Worm (Caenorhabditis elegans): ENCODE results near the gene asna-1.

asna-1 gene

ce11 chrIII:8866983-8867842 is 27.7 kb upstream of the asna-1 start (continued):
- TF ChIP-seq lir-1 (GFP tag; conservative IDR thresholded peaks at IDR 0.05) (no peak), nhr-120 (GFP tag; IDR thresholded peaks at IDR 0.05) (no peak), nhr-80 (tag; optimal IDR thresholded peaks at IDR 0.05) (peak; percentile 44), ceh-27 (GFP tag; optimal IDR thresholded peaks at IDR 0.05) (no peak), ztf-25 (GFP tag; IDR thresholded peaks at IDR 0.05) (no peak), pha-4 (tag; optimal IDR thresholded peaks at IDR 0.05) (no peak), tbp1 (GFP tag; optimal IDR thresholded peaks at IDR 0.05) (no peak), snpc-3.4 (tag; optimal IDR thresholded peaks at IDR 0.05) (no peak), nfya-1 (tag; optimal IDR thresholded peaks at IDR 0.05; ENCODE audit: borderline replicate concordance, insufficient read depth) (no peak)

- TF ChIP-seq zfh-2 (GFP tag; conservative IDR thresholded peaks at IDR 0.05) = no peak
- TF ChIP-seq F10E7.11 (tag; optimal IDR thresholded peaks at IDR 0.05) = no peak
- peak; percentile 75 for TF ChIP-seq zim-3 (tag; optimal IDR thresholded peaks at IDR 0.05)
- TF ChIP-seq snpc-4 (GFP tag; optimal IDR thresholded peaks at IDR 0.05) = no peak
- TF ChIP-seq snpc-4 (tag; optimal IDR thresholded peaks at IDR 0.05) = peak in 1 of 4 experiments; percentile 15
- peak; percentile 12 for TF ChIP-seq F23B12.7 (tag; optimal IDR thresholded peaks at IDR 0.05; ENCODE audit: insufficient read depth)
- TF ChIP-seq aptf-2 (GFP tag; conservative IDR thresholded peaks at IDR 0.05) = 0 out of 2 replicates have a peak, but pooled peaks have one; percentile 46
- peak; percentile 39 for TF ChIP-seq attf-5 (GFP tag; optimal IDR thresholded peaks at IDR 0.05)
- peak in 1 of 2 experiments; percentile 21 for TF ChIP-seq let-607 (tag; optimal IDR thresholded peaks at IDR 0.05)
- TF ChIP-seq lin-40 (tag; optimal IDR thresholded peaks at IDR 0.05) = peak; percentile 40
- peak; percentile 90 for TF ChIP-seq nhr-80 (tag; optimal IDR thresholded peaks at IDR 0.05)
- peak; percentile 46 for TF ChIP-seq tbp1 (GFP tag; optimal IDR thresholded peaks at IDR 0.05)
- TF ChIP-seq attf-3 (GFP tag; conservative IDR thresholded peaks at IDR 0.05) = no peak
- peak; percentile 96 for TF ChIP-seq cebp-1 (GFP tag; IDR thresholded peaks at IDR 0.05)
- peak; percentile 97 for TF ChIP-seq cebp-1 (tag; optimal IDR thresholded peaks at IDR 0.05)
- no peak for TF ChIP-seq snpc-1.3 (tag; optimal IDR thresholded peaks at IDR 0.05; ENCODE audit: insufficient read depth)
- TF ChIP-seq Y56A3A.18 (GFP tag; IDR thresholded peaks at IDR 0.05) = peak; percentile 56; the same call in 1 of the 2 replicates
- TF ChIP-seq lag-1 (GFP tag; IDR thresholded peaks at IDR 0.05) = no peak
- TF ChIP-seq mxl-1 (tag; optimal IDR thresholded peaks at IDR 0.05) = no peak
- TF ChIP-seq unc-62 (GFP tag; optimal IDR thresholded peaks at IDR 0.05) = peak; percentile 31
Observed at ce11 chrIII:8867922-8868655, 26.8 kb upstream of the asna-1 start.

ce11 chrIII:8869663-8870062 is 25.2 kb upstream of the asna-1 start:
- TF ChIP-seq snpc-3.4 (tag; optimal IDR thresholded peaks at IDR 0.05) (no peak), C17E4.6 (GFP tag; IDR thresholded peaks at IDR 0.05) (no peak), B0035.1 (tag; optimal IDR thresholded peaks at IDR 0.05) (no peak), ceh-27 (GFP tag; optimal IDR thresholded peaks at IDR 0.05) (no peak), pbrm-1 (GFP tag; IDR thresholded peaks at IDR 0.05) (no peak), lsl-1 (GFP tag; optimal IDR thresholded peaks at IDR 0.05) (no peak), F57A8.1 (GFP tag; optimal IDR thresholded peaks at IDR 0.05) (no peak), F49E8.2 (tag; optimal IDR thresholded peaks at IDR 0.05; ENCODE audit: insufficient read depth) (no peak), F39B2.1 (GFP tag; IDR thresholded peaks at IDR 0.05) (no peak), mcd-1 (GFP tag; IDR thresholded peaks at IDR 0.05) (no peak), hlh-12 (tag; optimal IDR thresholded peaks at IDR 0.05) (no peak), zim-3 (tag; optimal IDR thresholded peaks at IDR 0.05) (no peak), ztf-26 (tag; optimal IDR thresholded peaks at IDR 0.05) (no peak), aptf-2 (GFP tag; conservative IDR thresholded peaks at IDR 0.05) (no peak), Y53G8AR.9 (GFP tag; conservative IDR thresholded peaks at IDR 0.05) (no peak), egl-44 (GFP tag; IDR thresholded peaks at IDR 0.05) (no peak)
